Worm (Caenorhabditis elegans): Measurements from ENCODE around the gene lin-45.

DNA sequence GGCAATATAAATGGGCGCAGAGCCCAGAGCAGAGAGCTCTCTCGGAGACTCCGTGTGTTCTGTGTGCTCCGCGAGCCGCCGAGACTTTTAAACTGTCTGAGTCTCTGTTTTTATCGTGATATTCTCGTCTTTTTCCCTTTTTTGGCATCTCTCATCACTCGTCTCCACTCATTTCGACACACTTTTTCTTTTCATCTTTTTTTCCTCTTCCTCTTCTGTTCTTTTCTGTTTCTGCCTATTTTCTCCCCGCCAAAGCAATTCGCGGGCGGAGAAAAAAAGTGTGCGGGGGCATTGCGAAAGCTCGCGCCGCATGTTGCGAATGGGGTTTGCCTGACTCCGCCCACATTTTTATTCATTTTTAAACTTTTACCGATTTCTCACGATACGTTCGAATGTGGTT, 8.0 kb upstream of the lin-45 start:
- TF ChIP-seq ref-1 (GFP tag; conservative IDR thresholded peaks at IDR 0.05) (peak; percentile 58), flt-1 (GFP tag; IDR thresholded peaks at IDR 0.05) (peak; percentile 92), med-1 (GFP tag; optimal IDR thresholded peaks at IDR 0.05; ENCODE audit: insufficient read depth) (peak; percentile 79), ztf-29 (GFP tag; IDR thresholded peaks at IDR 0.05) (peak; percentile 89), T22C8.4 (GFP tag; IDR thresholded peaks at IDR 0.05) (peak; percentile 68), klf-2 (GFP tag; conservative IDR thresholded peaks at IDR 0.05) (peak; percentile 75; the same call in 1 of the 2 replicates), ztf-23 (GFP tag; IDR thresholded peaks at IDR 0.05) (peak; percentile 93)
